Worm (Caenorhabditis elegans): ENCODE data around the gene dml-1.

Gene dml-1

ce11 chrIV:2891535-2892233, 4.9 kb downstream of the dml-1 start (continued):
- TF ChIP-seq rpc-1 (optimal IDR thresholded peaks at IDR 0.05) (no peak), rpc-1 (tag; optimal IDR thresholded peaks at IDR 0.05) (no peak), B0019.2 (GFP tag; conservative IDR thresholded peaks at IDR 0.05) (no peak), snpc-4 (GFP tag; optimal IDR thresholded peaks at IDR 0.05) (no peak), snpc-4 (tag; optimal IDR thresholded peaks at IDR 0.05) (no peak), snpc-1.1 (tag; optimal IDR thresholded peaks at IDR 0.05; ENCODE audit: insufficient read depth) (no peak), repo-1 (tag; optimal IDR thresholded peaks at IDR 0.05) (no peak), ekl-4 (GFP tag; IDR thresholded peaks at IDR 0.05) (no peak; the same call in 1 of the 2 replicates), zfh-2 (GFP tag; conservative IDR thresholded peaks at IDR 0.05) (peak; percentile 64), F22D6.2 (tag; optimal IDR thresholded peaks at IDR 0.05) (no peak), lin-26 (GFP tag; IDR thresholded peaks at IDR 0.05) (no peak), let-607 (tag; optimal IDR thresholded peaks at IDR 0.05) (no peak), athp-1 (tag; optimal IDR thresholded peaks at IDR 0.05) (peak; percentile 33), ztf-25 (GFP tag; IDR thresholded peaks at IDR 0.05) (no peak), hmg-20 (GFP tag; IDR thresholded peaks at IDR 0.05) (no peak), Y56A3A.18 (GFP tag; IDR thresholded peaks at IDR 0.05) (no peak), akir-1 (GFP tag; optimal IDR thresholded peaks at IDR 0.05) (no peak), let-526 (GFP tag; IDR thresholded peaks at IDR 0.05) (no peak), madf-3 (GFP tag; IDR thresholded peaks at IDR 0.05) (no peak), F23B12.7 (tag; optimal IDR thresholded peaks at IDR 0.05; ENCODE audit: insufficient read depth) (peak; percentile 1), C06A6.2 (GFP tag; conservative IDR thresholded peaks at IDR 0.05) (no peak), rec-8 (tag; optimal IDR thresholded peaks at IDR 0.05) (no peak), bed-2 (GFP tag; IDR thresholded peaks at IDR 0.05) (no peak), somi-1 (GFP tag; optimal IDR thresholded peaks at IDR 0.05) (no peak), ama-1 (optimal IDR thresholded peaks at IDR 0.05) (no peak), ama-1 (GFP tag; optimal IDR thresholded peaks at IDR 0.05) (peak in 1 of 2 experiments; percentile 49), Y53F4B.3 (GFP tag; IDR thresholded peaks at IDR 0.05) (no peak), ets-4 (GFP tag; optimal IDR thresholded peaks at IDR 0.05) (peak; percentile 29), nfya-1 (tag; optimal IDR thresholded peaks at IDR 0.05; ENCODE audit: borderline replicate concordance, insufficient read depth) (no peak), nhr-80 (tag; optimal IDR thresholded peaks at IDR 0.05) (no peak), B0261.1 (tag; optimal IDR thresholded peaks at IDR 0.05) (no peak), aptf-3 (GFP tag; IDR thresholded peaks at IDR 0.05) (no peak), F57C9.4 (tag; optimal IDR thresholded peaks at IDR 0.05) (no peak), die-1 (tag; optimal IDR thresholded peaks at IDR 0.05) (no peak), tbx-9 (tag; optimal IDR thresholded peaks at IDR 0.05; ENCODE audit: borderline replicate concordance) (no peak), cebp-1 (GFP tag; IDR thresholded peaks at IDR 0.05) (no peak), cebp-1 (tag; optimal IDR thresholded peaks at IDR 0.05) (peak; percentile 19), him-1 (tag; optimal IDR thresholded peaks at IDR 0.05) (no peak), bed-1 (GFP tag; IDR thresholded peaks at IDR 0.05) (no peak), C17E4.6 (GFP tag; IDR thresholded peaks at IDR 0.05) (no peak), lir-1 (GFP tag; conservative IDR thresholded peaks at IDR 0.05) (no peak), pbrm-1 (GFP tag; IDR thresholded peaks at IDR 0.05) (no peak), ceh-79 (tag; optimal IDR thresholded peaks at IDR 0.05) (peak; percentile 85), hlh-26 (GFP tag; conservative IDR thresholded peaks at IDR 0.05) (no peak), ZK185.1 (tag; optimal IDR thresholded peaks at IDR 0.05; ENCODE audit: poor library complexity, severe bottlenecking) (no peak), F39B2.1 (GFP tag; IDR thresholded peaks at IDR 0.05) (no peak), fkh-3 (tag; optimal IDR thresholded peaks at IDR 0.05) (peak; percentile 49), snpc-1.3 (tag; optimal IDR thresholded peaks at IDR 0.05; ENCODE audit: insufficient read depth) (no peak)
